Worm (Caenorhabditis elegans): ENCODE measurements around the gene ubc-24.

ubc-24 gene

ce11 chrII:8454513-8454912 is 49.1 kb downstream of the ubc-24 start, which contains the start of gene F22B5.5:
Gene F22B5.5 (minus strand): TSS chrII:8454613.
- no peak for TF ChIP-seq lin-39 (tag; optimal IDR thresholded peaks at IDR 0.05)

DNA sequence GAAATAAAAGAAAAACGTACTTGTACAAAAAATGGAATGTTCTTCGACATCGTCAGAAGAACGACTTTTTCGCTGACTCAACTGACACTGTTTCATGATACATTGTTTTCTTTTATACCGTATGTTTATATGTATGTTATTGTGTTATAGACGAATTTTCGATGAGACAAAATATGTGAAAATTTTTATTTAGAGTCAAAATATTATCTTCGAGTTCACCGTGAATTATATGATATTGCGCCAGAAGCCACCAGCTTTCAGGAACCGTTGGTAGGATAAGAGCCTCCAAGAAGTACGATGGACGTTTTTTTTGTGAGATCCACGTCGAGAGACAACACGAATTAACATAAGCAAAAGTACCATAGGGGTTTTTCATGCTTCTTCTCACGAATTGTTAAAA is 50.7 kb downstream of the ubc-24 start, which contains the start of gene F22B5.6:
Gene F22B5.6, minus strand, starts transcription at position 101 of the 400 bp plus-strand sequence.
- no peak for TF ChIP-seq pqm-1 (tag; optimal IDR thresholded peaks at IDR 0.05)
- TF ChIP-seq tbx-2 (tag; optimal IDR thresholded peaks at IDR 0.05), result no peak
- no peak for TF ChIP-seq mdl-1 (tag; optimal IDR thresholded peaks at IDR 0.05)
- TF ChIP-seq daf-12 (tag; optimal IDR thresholded peaks at IDR 0.05), result no peak
- no peak for TF ChIP-seq fkh-2 (tag; optimal IDR thresholded peaks at IDR 0.05)
- TF ChIP-seq nhr-77 (tag; optimal IDR thresholded peaks at IDR 0.05), result no peak
- TF ChIP-seq nhr-237 (tag; optimal IDR thresholded peaks at IDR 0.05), result no peak
- no peak for TF ChIP-seq nhr-67 (tag; optimal IDR thresholded peaks at IDR 0.05)
